Worm (Caenorhabditis elegans) whole organism, L2 larva: ENCODE measurements around the gene rpl-37.
A peak's percentile ranks its signal among the peaks of the same experiment; 100 is the strongest.

Source experiments
- C34F6.9 ChIP-seq: fragments of 150-350 bp; optimal IDR thresholded peaks from 2 replicates; lab custom pipeline; 2014; ENCODE audit warnings: missing biosample characterization, missing genetic modification characterization
- F13H6.1 ChIP-seq: sonication (generic microtip); optimal IDR thresholded peaks from 2 replicates; lab custom pipeline; 2016; ENCODE audit warnings: missing genetic modification characterization, missing compliant biosample characterization
- R02D3.7 ChIP-seq: fragments of 150-350 bp; optimal IDR thresholded peaks from 2 replicates; lab custom pipeline; 2014; ENCODE audit warnings: missing biosample characterization, missing genetic modification characterization
- Y55F3AM.14 ChIP-seq: fragments of 200-800 bp; sonication (Bioruptor generic); optimal IDR thresholded peaks from 2 replicates; lab custom pipeline; 2018; ENCODE audit warnings: mild to moderate bottlenecking, missing genetic modification characterization, missing compliant biosample characterization
- ZK546.5 ChIP-seq: sonication (generic microtip); optimal IDR thresholded peaks from 2 replicates; lab custom pipeline; 2017; ENCODE audit warnings: missing biosample characterization, missing genetic modification characterization
- alr-1 ChIP-seq: fragments of 150-350 bp; optimal IDR thresholded peaks from 2 replicates; lab custom pipeline; 2014; ENCODE audit warnings: missing biosample characterization, missing genetic modification characterization
- aly-2 ChIP-seq: fragments of 150-350 bp; optimal IDR thresholded peaks from 2 replicates; lab custom pipeline; 2014; ENCODE audit warnings: missing biosample characterization, missing genetic modification characterization
- ama-1 ChIP-seq: fragments of 150-350 bp; optimal IDR thresholded peaks from 2 replicates; lab custom pipeline; 2018; ENCODE audit warnings: inconsistent platforms
- blmp-1 ChIP-seq: sonication (generic microtip); optimal IDR thresholded peaks from 2 replicates; lab custom pipeline; 2017; ENCODE audit warnings: missing genetic modification characterization, mild to moderate bottlenecking, missing compliant biosample characterization, antibody characterized with exemption, moderate library complexity; ENCODE audit not compliant: insufficient read depth
- ceh-16 ChIP-seq: fragments of 150-350 bp; optimal IDR thresholded peaks from 2 replicates; lab custom pipeline; 2014; ENCODE audit warnings: missing biosample characterization, missing genetic modification characterization
- ceh-82 ChIP-seq: fragments of 150-350 bp; optimal IDR thresholded peaks from 2 replicates; lab custom pipeline; 2014; ENCODE audit warnings: missing biosample characterization, missing genetic modification characterization
- crh-2 ChIP-seq: sonication (generic microtip); optimal IDR thresholded peaks from 2 replicates; lab custom pipeline; 2017; ENCODE audit warnings: missing biosample characterization, missing genetic modification characterization
- dmd-4 ChIP-seq: sonication (generic microtip); optimal IDR thresholded peaks from 2 replicates; lab custom pipeline; 2017; ENCODE audit warnings: missing biosample characterization, missing genetic modification characterization
- egl-27 ChIP-seq: sonication (generic microtip); optimal IDR thresholded peaks from 3 replicates; lab custom pipeline; 2017; ENCODE audit warnings: missing biosample characterization, missing genetic modification reagents, missing genetic modification characterization
- elt-1 ChIP-seq: fragments of 150-350 bp; optimal IDR thresholded peaks from 2 replicates; lab custom pipeline; 2014; ENCODE audit warnings: missing biosample characterization, missing genetic modification characterization
- elt-3 ChIP-seq: sonication (generic microtip); optimal IDR thresholded peaks from 2 replicates; lab custom pipeline; 2017; ENCODE audit warnings: missing biosample characterization, missing genetic modification characterization
- fos-1 ChIP-seq: fragments of 150-350 bp; optimal IDR thresholded peaks from 2 replicates; lab custom pipeline; 2014; ENCODE audit warnings: missing biosample characterization, missing genetic modification characterization
- gmeb-1 ChIP-seq: fragments of 150-350 bp; optimal IDR thresholded peaks from 2 replicates; lab custom pipeline; 2014; ENCODE audit warnings: missing biosample characterization, missing genetic modification characterization
- lin-11 ChIP-seq: fragments of 150-350 bp; sonication (generic microtip); optimal IDR thresholded peaks from 2 replicates; lab custom pipeline; 2014; ENCODE audit warnings: missing biosample characterization, missing genetic modification characterization, inconsistent platforms, mixed read lengths
- lin-13 ChIP-seq: fragments of 150-350 bp; optimal IDR thresholded peaks from 2 replicates; lab custom pipeline; 2014; ENCODE audit warnings: missing biosample characterization, missing genetic modification reagents, missing genetic modification characterization
- lin-39 ChIP-seq: fragments of 150-350 bp; optimal IDR thresholded peaks from 2 replicates; lab custom pipeline; 2014; ENCODE audit warnings: missing biosample characterization, missing genetic modification reagents, missing genetic modification characterization
- lsy-2 ChIP-seq, 2 experiments: fragments of 150-350 bp in 1 of 2; sonication (generic microtip) in 1 of 2; optimal IDR thresholded peaks; 2 replicates each; lab custom pipeline; 2014 to 2017; ENCODE audit warnings: missing biosample characterization in 2 of 2, missing genetic modification characterization in 2 of 2
- mab-5 ChIP-seq: fragments of 150-350 bp; optimal IDR thresholded peaks from 2 replicates; lab custom pipeline; 2014; ENCODE audit warnings: missing biosample characterization, missing genetic modification characterization
- mbf-1 ChIP-seq: sonication (generic microtip); optimal IDR thresholded peaks from 2 replicates; lab custom pipeline; 2017; ENCODE audit warnings: missing biosample characterization, missing genetic modification characterization
- mdl-1 ChIP-seq, 2 experiments: fragments of 150-350 bp in 1 of 2; sonication (generic microtip) in 1 of 2; optimal IDR thresholded peaks; 2 replicates each; lab custom pipeline; 2017; ENCODE audit warnings: missing biosample characterization in 2 of 2, missing genetic modification characterization in 2 of 2
- nhr-10 ChIP-seq: sonication (generic microtip); optimal IDR thresholded peaks from 2 replicates; lab custom pipeline; 2017; ENCODE audit warnings: missing biosample characterization, missing genetic modification characterization
- nhr-11 ChIP-seq: fragments of 150-350 bp; optimal IDR thresholded peaks from 2 replicates; lab custom pipeline; 2014; ENCODE audit warnings: missing biosample characterization, missing genetic modification characterization
- nhr-12 ChIP-seq: fragments of 150-350 bp; optimal IDR thresholded peaks from 2 replicates; lab custom pipeline; 2014; ENCODE audit warnings: missing biosample characterization, missing genetic modification characterization
- nhr-129 ChIP-seq: fragments of 150-350 bp; optimal IDR thresholded peaks from 2 replicates; lab custom pipeline; 2014; ENCODE audit warnings: missing biosample characterization, missing genetic modification characterization
- nhr-21 ChIP-seq: fragments of 150-350 bp; optimal IDR thresholded peaks from 2 replicates; lab custom pipeline; 2014; ENCODE audit warnings: missing biosample characterization, missing genetic modification characterization
- nhr-23 ChIP-seq: fragments of 150-350 bp; optimal IDR thresholded peaks from 2 replicates; lab custom pipeline; 2014; ENCODE audit warnings: missing biosample characterization, missing genetic modification reagents, missing genetic modification characterization
- nhr-237 ChIP-seq: fragments of 150-350 bp; optimal IDR thresholded peaks from 2 replicates; lab custom pipeline; 2014; ENCODE audit warnings: missing biosample characterization, missing genetic modification characterization
- nhr-25 ChIP-seq: fragments of 150-350 bp; sonication (generic microtip); optimal IDR thresholded peaks from 3 replicates; lab custom pipeline; 2014; ENCODE audit warnings: missing biosample characterization, missing genetic modification characterization
- nhr-6 ChIP-seq: fragments of 150-350 bp; optimal IDR thresholded peaks from 2 replicates; lab custom pipeline; 2014; ENCODE audit warnings: missing biosample characterization, missing genetic modification characterization
- nhr-77 ChIP-seq: fragments of 150-350 bp; optimal IDR thresholded peaks from 2 replicates; lab custom pipeline; 2014; ENCODE audit warnings: missing biosample characterization, missing genetic modification characterization
- peb-1 ChIP-seq: fragments of 150-350 bp; optimal IDR thresholded peaks from 2 replicates; lab custom pipeline; 2014; ENCODE audit warnings: missing biosample characterization, missing genetic modification characterization
- sem-4 ChIP-seq: fragments of 150-350 bp; optimal IDR thresholded peaks from 2 replicates; lab custom pipeline; 2014; ENCODE audit warnings: missing biosample characterization, missing genetic modification reagents, missing genetic modification characterization
- skn-1 ChIP-seq: sonication (generic microtip); optimal IDR thresholded peaks from 2 replicates; lab custom pipeline; 2017; ENCODE audit warnings: missing biosample characterization, missing genetic modification characterization
- sma-3 ChIP-seq: sonication (generic microtip); optimal IDR thresholded peaks from 2 replicates; lab custom pipeline; 2016; ENCODE audit warnings: missing genetic modification reagents, missing genetic modification characterization, missing compliant biosample characterization
- sma-9 ChIP-seq, 2 experiments: fragments of 150-350 bp in 1 of 2; sonication (generic microtip) in 1 of 2; optimal IDR thresholded peaks; 2 replicates each; lab custom pipeline; 2014 to 2016; ENCODE audit warnings: missing genetic modification characterization in 2 of 2, mild to moderate bottlenecking in 1 of 2, missing biosample characterization in 1 of 2, missing compliant biosample characterization in 1 of 2, missing genetic modification reagents in 1 of 2, moderate library complexity in 1 of 2
- snpc-4 ChIP-seq: fragments of 150-350 bp; optimal IDR thresholded peaks from 2 replicates; lab custom pipeline; 2014; ENCODE audit warnings: missing biosample characterization, missing genetic modification characterization
- unc-39 ChIP-seq: fragments of 150-350 bp; optimal IDR thresholded peaks from 2 replicates; lab custom pipeline; 2014; ENCODE audit warnings: missing biosample characterization, missing genetic modification characterization
- unc-55 ChIP-seq: fragments of 150-350 bp; sonication (generic microtip); optimal IDR thresholded peaks from 3 replicates; lab custom pipeline; 2014; ENCODE audit warnings: missing biosample characterization, missing genetic modification reagents, missing genetic modification characterization
- unc-62 ChIP-seq: fragments of 150-350 bp; optimal IDR thresholded peaks from 2 replicates; lab custom pipeline; 2014; ENCODE audit warnings: missing biosample characterization, missing genetic modification reagents, missing genetic modification characterization
- zag-1 ChIP-seq: fragments of 150-350 bp; optimal IDR thresholded peaks from 2 replicates; lab custom pipeline; 2014; ENCODE audit warnings: missing biosample characterization, missing genetic modification characterization
- ztf-1 ChIP-seq: fragments of 200-800 bp; sonication (Bioruptor generic); conservative IDR thresholded peaks from 2 replicates; pipeline ENCODE4 v1.3.6; 2022; ENCODE audit warnings: missing genetic modification characterization, missing compliant biosample characterization
- ztf-11 ChIP-seq: sonication (generic microtip); optimal IDR thresholded peaks from 2 replicates; lab custom pipeline; 2017; ENCODE audit warnings: missing biosample characterization, missing genetic modification characterization
- ztf-4 ChIP-seq: fragments of 150-350 bp; optimal IDR thresholded peaks from 2 replicates; lab custom pipeline; 2014; ENCODE audit warnings: missing biosample characterization, missing genetic modification characterization

rpl-37 gene

ce11 chrIII:3539499-3539898 lies 11.1 kb downstream of the rpl-37 start:
- TF ChIP-seq unc-62 (GFP tag; lab: Kevin White, UChicago) (no peak), nhr-6 (tag; lab: Kevin White, UChicago) (no peak), dmd-4 (tag; lab: Kevin White, UChicago) (no peak), nhr-10 (tag; lab: Kevin White, UChicago) (no peak)

DNA sequence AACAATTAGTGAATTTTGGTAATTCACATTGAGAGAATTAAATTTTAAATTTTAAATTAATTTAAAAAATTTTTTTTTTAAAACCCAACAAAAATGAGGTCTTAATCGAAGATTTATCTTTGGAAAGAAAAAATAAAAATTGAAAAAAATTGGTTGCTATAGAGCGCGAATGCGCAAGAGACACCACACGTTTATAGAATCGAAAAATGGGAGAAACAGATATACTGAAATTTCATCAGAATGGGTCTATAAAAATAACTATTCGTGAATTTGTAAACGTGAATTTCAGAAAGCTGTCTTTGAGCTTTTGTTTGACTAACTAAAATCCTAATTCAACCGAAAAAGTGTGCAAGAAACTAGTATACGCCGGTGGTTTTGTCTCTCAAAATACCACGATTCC lies 12.0 kb downstream of the rpl-37 start:
- TF ChIP-seq C34F6.9 (tag; lab: Kevin White, UChicago) = peak; percentile 84
- no peak for TF ChIP-seq ztf-1 (GFP tag; lab: Robert Waterston, UW)
- no peak for TF ChIP-seq elt-1 (tag; lab: Kevin White, UChicago)
- TF ChIP-seq sem-4 (tag; lab: Kevin White, UChicago) = no peak
- peak; percentile 78 for TF ChIP-seq sma-3
- TF ChIP-seq alr-1 (tag; lab: Kevin White, UChicago) = no peak
- no peak for TF ChIP-seq unc-62 (GFP tag; lab: Kevin White, UChicago)
- no peak for TF ChIP-seq nhr-10 (tag; lab: Kevin White, UChicago)
- no peak for TF ChIP-seq aly-2 (tag; lab: Kevin White, UChicago)
- TF ChIP-seq ama-1 = no peak
- TF ChIP-seq mbf-1 (tag; lab: Kevin White, UChicago) = no peak
- TF ChIP-seq nhr-237 (tag; lab: Kevin White, UChicago) = no peak
- TF ChIP-seq Y55F3AM.14 (GFP tag; lab: Kevin White, UChicago) = no peak
- TF ChIP-seq snpc-4 (tag; lab: Kevin White, UChicago) = no peak
- TF ChIP-seq lsy-2 (tag; optimal IDR thresholded peaks at IDR 0.05; lab: Kevin White, UChicago) = peak; percentile 14 to 77
- TF ChIP-seq R02D3.7 = no peak
- no peak for TF ChIP-seq unc-39 (tag; lab: Kevin White, UChicago)
- TF ChIP-seq zag-1 (tag; lab: Kevin White, UChicago) = no peak
- no peak for TF ChIP-seq elt-3 (tag; lab: Kevin White, UChicago)
- TF ChIP-seq nhr-77 (tag; lab: Kevin White, UChicago) = no peak
- peak; percentile 68 for TF ChIP-seq lin-13 (GFP tag; lab: Kevin White, UChicago)
- TF ChIP-seq ceh-16 (tag; lab: Kevin White, UChicago) = no peak
- no peak for TF ChIP-seq lin-11 (tag; lab: Kevin White, UChicago)
- TF ChIP-seq mab-5 (tag; lab: Kevin White, UChicago) = no peak
- TF ChIP-seq gmeb-1 (tag; lab: Kevin White, UChicago) = peak; percentile 55
- TF ChIP-seq nhr-6 (tag; lab: Kevin White, UChicago) = no peak
- TF ChIP-seq ceh-82 (tag; lab: Kevin White, UChicago) = no peak
- TF ChIP-seq nhr-25 (tag; lab: Kevin White, UChicago) = no peak
- TF ChIP-seq mdl-1 (tag; optimal IDR thresholded peaks at IDR 0.05; lab: Kevin White, UChicago) = no peak
- TF ChIP-seq nhr-23 (tag; lab: Kevin White, UChicago) = no peak
- TF ChIP-seq nhr-12 = no peak
- TF ChIP-seq nhr-129 (tag; lab: Kevin White, UChicago) = peak; percentile 23
- TF ChIP-seq blmp-1 (tag; lab: Kevin White, UChicago) = no peak
- no peak for TF ChIP-seq egl-27 (tag; lab: Kevin White, UChicago)
- no peak for TF ChIP-seq nhr-11 (tag; lab: Kevin White, UChicago)
- TF ChIP-seq F13H6.1 (tag; lab: Kevin White, UChicago) = peak; percentile 8
- peak; percentile 47 for TF ChIP-seq fos-1 (tag; lab: Kevin White, UChicago)
- TF ChIP-seq sma-9 (GFP tag; optimal IDR thresholded peaks at IDR 0.05; lab: Kevin White, UChicago) = peak; percentile 34
- TF ChIP-seq sma-9 (tag; optimal IDR thresholded peaks at IDR 0.05; lab: Kevin White, UChicago) = no peak
- TF ChIP-seq lin-39 (tag; lab: Kevin White, UChicago) = no peak
- no peak for TF ChIP-seq ZK546.5 (tag; lab: Kevin White, UChicago)
- peak; percentile 83 for TF ChIP-seq unc-55 (GFP tag; lab: Kevin White, UChicago)
- peak; percentile 37 for TF ChIP-seq crh-2 (tag; lab: Kevin White, UChicago)
- no peak for TF ChIP-seq skn-1
- no peak for TF ChIP-seq peb-1 (tag; lab: Kevin White, UChicago)
- TF ChIP-seq nhr-21 (tag; lab: Kevin White, UChicago) = peak; percentile 17
- no peak for TF ChIP-seq ztf-4 (tag; lab: Kevin White, UChicago)
- no peak for TF ChIP-seq dmd-4 (tag; lab: Kevin White, UChicago)
- no peak for TF ChIP-seq ztf-11 (tag; lab: Kevin White, UChicago)
